Worm (Caenorhabditis elegans): Measurements from ENCODE around the gene flad-1.

DNA sequence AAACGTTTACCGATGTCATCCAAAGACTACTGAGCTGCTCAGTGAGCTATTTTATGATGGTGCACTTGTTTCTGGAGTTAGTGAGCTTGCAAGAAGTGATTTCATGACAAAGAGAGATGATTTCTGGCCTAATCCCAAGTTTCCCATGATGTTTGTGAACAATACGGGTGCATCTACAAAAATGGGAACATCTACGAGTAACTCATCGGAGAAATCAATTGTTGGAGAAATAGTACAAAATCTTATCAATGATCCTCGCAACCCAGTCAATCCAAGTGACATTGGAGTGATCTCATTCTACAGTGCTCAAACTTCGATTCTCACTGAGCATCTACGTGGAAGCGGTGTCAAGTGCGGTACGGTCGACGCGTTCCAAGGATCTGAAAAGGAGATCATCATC is 15.5 kb upstream of the flad-1 start:
- TF ChIP-seq ztf-11 (tag; optimal IDR thresholded peaks at IDR 0.05): no peak
- TF ChIP-seq ZK546.5 (tag; optimal IDR thresholded peaks at IDR 0.05): no peak
- TF ChIP-seq elt-1 (tag; optimal IDR thresholded peaks at IDR 0.05): no peak
- no peak for TF ChIP-seq fos-1 (tag; optimal IDR thresholded peaks at IDR 0.05)
- no peak for TF ChIP-seq ama-1 (optimal IDR thresholded peaks at IDR 0.05)
- no peak for TF ChIP-seq snpc-4 (tag; optimal IDR thresholded peaks at IDR 0.05)

All from whole organism, L2 larva.